Worm (Caenorhabditis elegans): Measurements from ENCODE around the gene algn-6.

- TF ChIP-seq aly-1 (tag; optimal IDR thresholded peaks at IDR 0.05) (peak; percentile 81), hnd-1 (tag; optimal IDR thresholded peaks at IDR 0.05) (peak; percentile 51), flt-1 (GFP tag; IDR thresholded peaks at IDR 0.05) (peak; percentile 79), B0310.2 (tag; optimal IDR thresholded peaks at IDR 0.05) (peak; percentile 26), sea-1 (GFP tag; conservative IDR thresholded peaks at IDR 0.05) (peak; percentile 81), ceh-13 (GFP tag; optimal IDR thresholded peaks at IDR 0.05) (peak; percentile 59)
Measured at ce11 chrII:8075324-8075810, 35.8 kb downstream of the algn-6 start, which contains the start of gene K02C4.2.

All from whole organism, early embryonic.